Worm (Caenorhabditis elegans): ENCODE data around the gene rfc-4.

ce11 chrIII:6945319-6945718 is 26.7 kb upstream of the rfc-4 start:
- TF ChIP-seq madf-8 (GFP tag; conservative IDR thresholded peaks at IDR 0.05) = no peak
- TF ChIP-seq rpc-1 (optimal IDR thresholded peaks at IDR 0.05) = no peak
- no peak for TF ChIP-seq rpc-1 (tag; optimal IDR thresholded peaks at IDR 0.05)
- no peak for TF ChIP-seq nfya-1 (tag; optimal IDR thresholded peaks at IDR 0.05; ENCODE audit: borderline replicate concordance, insufficient read depth)
- TF ChIP-seq unc-62 (GFP tag; optimal IDR thresholded peaks at IDR 0.05) = no peak
- no peak for TF ChIP-seq lir-1 (GFP tag; conservative IDR thresholded peaks at IDR 0.05)
- no peak for TF ChIP-seq unc-130 (GFP tag; optimal IDR thresholded peaks at IDR 0.05)
- no peak for TF ChIP-seq K12H6.12 (tag; optimal IDR thresholded peaks at IDR 0.05)
- no peak for TF ChIP-seq nfyb-1 (GFP tag; IDR thresholded peaks at IDR 0.05)

Measured in whole organism, young adult.